Worm (Caenorhabditis elegans) whole organism, young adult: Measurements from ENCODE around the gene cest-13.

Experiments
- F10E7.11 ChIP-seq: sonication (generic microtip); optimal IDR thresholded peaks from 2 replicates; lab custom pipeline; 2017; ENCODE audit warnings: mild to moderate bottlenecking, missing genetic modification characterization, moderate library complexity, missing compliant biosample characterization
- F33H1.4 ChIP-seq: fragments of 200-800 bp; sonication (Bioruptor generic); IDR thresholded peaks from 2 replicates; pipeline ENCODE4 v1.3.6; 2022; ENCODE audit warnings: missing genetic modification reagents, missing genetic modification characterization, missing compliant biosample characterization
- K12H6.12 ChIP-seq: fragments of 200-800 bp; sonication (Bioruptor generic); optimal IDR thresholded peaks from 2 replicates; lab custom pipeline; 2018; ENCODE audit warnings: mild to moderate bottlenecking, missing genetic modification characterization, missing compliant biosample characterization
- T07F8.4 ChIP-seq: sonication (generic microtip); optimal IDR thresholded peaks from 2 replicates; lab custom pipeline; 2016; ENCODE audit warnings: mild to moderate bottlenecking, missing genetic modification characterization, moderate library complexity, missing compliant biosample characterization
- ZK185.1 ChIP-seq: sonication (generic microtip); optimal IDR thresholded peaks from 2 replicates; lab custom pipeline; 2016; ENCODE audit warnings: mild to moderate bottlenecking, missing genetic modification characterization, missing compliant biosample characterization; ENCODE audit not compliant: poor library complexity, severe bottlenecking
- aptf-3 ChIP-seq: fragments of 200-800 bp; sonication (Bioruptor generic); IDR thresholded peaks from 2 replicates; pipeline ENCODE4 v1.3.6; 2022; ENCODE audit warnings: missing genetic modification characterization, missing compliant biosample characterization
- atf-7 ChIP-seq: sonication (generic microtip); optimal IDR thresholded peaks from 2 replicates; lab custom pipeline; 2017; ENCODE audit warnings: mild to moderate bottlenecking, missing genetic modification characterization, missing compliant biosample characterization
- cebp-1 ChIP-seq, 2 experiments: fragments of 200-800 bp in 1 of 2; sonication (Bioruptor generic) in 1 of 2; sonication (generic microtip) in 1 of 2; IDR thresholded peaks in 1 of 2; optimal IDR thresholded peaks in 1 of 2; 2 replicates each; pipeline versions ENCODE4 v1.3.6 to Lab custom; 2017 to 2022; ENCODE audit warnings: missing compliant biosample characterization in 2 of 2, missing genetic modification characterization in 2 of 2, mild to moderate bottlenecking in 1 of 2, missing genetic modification reagents in 1 of 2, moderate library complexity in 1 of 2
- ceh-27 ChIP-seq: fragments of 200-800 bp; sonication (Bioruptor generic); optimal IDR thresholded peaks from 2 replicates; lab custom pipeline; 2018; ENCODE audit warnings: mild to moderate bottlenecking, missing genetic modification characterization, moderate library complexity, missing compliant biosample characterization
- ceh-58 ChIP-seq: fragments of 200-800 bp; sonication (Bioruptor generic); IDR thresholded peaks from 2 replicates; pipeline ENCODE4 v1.3.6; 2022; ENCODE audit warnings: missing genetic modification characterization, missing compliant biosample characterization
- chd-7 ChIP-seq: sonication (generic microtip); optimal IDR thresholded peaks from 2 replicates; lab custom pipeline; 2016; ENCODE audit warnings: mild to moderate bottlenecking, missing genetic modification characterization, moderate library complexity, missing compliant biosample characterization
- die-1 ChIP-seq: sonication (generic microtip); optimal IDR thresholded peaks from 2 replicates; lab custom pipeline; 2016; ENCODE audit warnings: missing genotype, mild to moderate bottlenecking, missing genetic modification characterization, missing compliant biosample characterization
- egrh-3 ChIP-seq: fragments of 200-800 bp; sonication (Bioruptor generic); IDR thresholded peaks from 2 replicates; pipeline ENCODE4 v1.3.6; 2022; ENCODE audit warnings: missing genetic modification reagents, missing genetic modification characterization, missing compliant biosample characterization
- fkh-3 ChIP-seq: sonication (generic microtip); optimal IDR thresholded peaks from 2 replicates; lab custom pipeline; 2016; ENCODE audit warnings: mild to moderate bottlenecking, missing genetic modification characterization, missing compliant biosample characterization
- him-1 ChIP-seq: sonication (generic microtip); optimal IDR thresholded peaks from 2 replicates; lab custom pipeline; 2016; ENCODE audit warnings: missing genotype, missing genetic modification reagents, missing genetic modification characterization, missing compliant biosample characterization
- hmg-20 ChIP-seq: fragments of 200-800 bp; sonication (Bioruptor generic); IDR thresholded peaks from 2 replicates; pipeline ENCODE4 v1.3.6; 2022; ENCODE audit warnings: missing genetic modification reagents, missing genetic modification characterization, missing compliant biosample characterization
- hsf-1 ChIP-seq: fragments of 200-800 bp; sonication (Bioruptor generic); IDR thresholded peaks from 2 replicates; pipeline ENCODE4 v1.3.6; 2022; ENCODE audit warnings: missing genetic modification reagents, missing genetic modification characterization, missing compliant biosample characterization
- lag-1 ChIP-seq: fragments of 200-800 bp; sonication (Bioruptor generic); IDR thresholded peaks from 2 replicates; pipeline ENCODE4 v1.3.6; 2022; ENCODE audit warnings: missing genetic modification reagents, missing genetic modification characterization, missing compliant biosample characterization
- lin-40 ChIP-seq: sonication (generic microtip); optimal IDR thresholded peaks from 2 replicates; lab custom pipeline; 2016; ENCODE audit warnings: missing genetic modification characterization, mild to moderate bottlenecking, missing compliant biosample characterization, missing genotype, missing genetic modification reagents
- lir-1 ChIP-seq: fragments of 200-800 bp; sonication (Bioruptor generic); conservative IDR thresholded peaks from 2 replicates; pipeline ENCODE4 v1.3.6; 2022; ENCODE audit warnings: missing genetic modification reagents, missing genetic modification characterization, missing compliant biosample characterization
- madf-10 ChIP-seq: sonication (generic microtip); optimal IDR thresholded peaks from 2 replicates; lab custom pipeline; 2016; ENCODE audit warnings: mild to moderate bottlenecking, missing genetic modification characterization, missing compliant biosample characterization
- mes-4 ChIP-seq: sonication (generic microtip); optimal IDR thresholded peaks from 2 replicates; lab custom pipeline; 2016; ENCODE audit warnings: missing genotype, missing genetic modification characterization, missing compliant biosample characterization
- nfya-2 ChIP-seq: fragments of 200-800 bp; sonication (Bioruptor generic); IDR thresholded peaks from 2 replicates; pipeline ENCODE4 v1.3.6; 2022; ENCODE audit warnings: missing genetic modification reagents, missing genetic modification characterization, missing compliant biosample characterization
- nfyb-1 ChIP-seq: fragments of 200-800 bp; sonication (Bioruptor generic); IDR thresholded peaks from 2 replicates; pipeline ENCODE4 v1.3.6; 2022; ENCODE audit warnings: missing genetic modification reagents, missing genetic modification characterization, missing compliant biosample characterization
- nhr-120 ChIP-seq: fragments of 200-800 bp; sonication (Bioruptor generic); IDR thresholded peaks from 2 replicates; pipeline ENCODE4 v1.3.6; 2022; ENCODE audit warnings: missing genetic modification characterization, missing compliant biosample characterization
- nhr-27 ChIP-seq: fragments of 200-800 bp; sonication (Bioruptor generic); optimal IDR thresholded peaks from 2 replicates; lab custom pipeline; 2018; ENCODE audit warnings: mild to moderate bottlenecking, missing genetic modification characterization, moderate library complexity, missing compliant biosample characterization
- nhr-80 ChIP-seq: sonication (generic microtip); optimal IDR thresholded peaks from 2 replicates; lab custom pipeline; 2016; ENCODE audit warnings: missing genetic modification characterization, missing compliant biosample characterization
- nhr-90 ChIP-seq: sonication (generic microtip); optimal IDR thresholded peaks from 2 replicates; lab custom pipeline; 2016; ENCODE audit warnings: missing genotype, mild to moderate bottlenecking, missing genetic modification characterization, missing compliant biosample characterization
- pbrm-1 ChIP-seq: fragments of 200-800 bp; sonication (Bioruptor generic); IDR thresholded peaks from 2 replicates; pipeline ENCODE4 v1.3.6; 2022; ENCODE audit warnings: missing genetic modification reagents, missing genetic modification characterization, missing compliant biosample characterization
- repo-1 ChIP-seq: sonication (generic microtip); optimal IDR thresholded peaks from 2 replicates; lab custom pipeline; 2017; ENCODE audit warnings: mild to moderate bottlenecking, missing genetic modification characterization, missing compliant biosample characterization
- snpc-3.4 ChIP-seq: sonication (generic microtip); optimal IDR thresholded peaks from 2 replicates; lab custom pipeline; 2017; ENCODE audit warnings: missing genetic modification characterization, mild to moderate bottlenecking, missing compliant biosample characterization, antibody characterized with exemption, moderate library complexity, missing genotype, missing genetic modification reagents
- somi-1 ChIP-seq: fragments of 200-800 bp; sonication (Bioruptor generic); optimal IDR thresholded peaks from 2 replicates; lab custom pipeline; 2018; ENCODE audit warnings: mild to moderate bottlenecking, missing genetic modification characterization, missing compliant biosample characterization
- sptf-2 ChIP-seq: fragments of 200-800 bp; sonication (Bioruptor generic); optimal IDR thresholded peaks from 2 replicates; lab custom pipeline; 2018; ENCODE audit warnings: mild to moderate bottlenecking, missing genetic modification characterization, missing compliant biosample characterization
- unc-62 ChIP-seq: fragments of 150-350 bp; optimal IDR thresholded peaks from 2 replicates; lab custom pipeline; 2014; ENCODE audit warnings: missing biosample characterization, missing genetic modification reagents, missing genetic modification characterization
- xnd-1 ChIP-seq: sonication (generic microtip); optimal IDR thresholded peaks from 2 replicates; lab custom pipeline; 2016; ENCODE audit warnings: missing genotype, missing genetic modification reagents, missing genetic modification characterization, missing compliant biosample characterization
- zfh-2 ChIP-seq: fragments of 200-800 bp; sonication (Bioruptor generic); conservative IDR thresholded peaks from 2 replicates; pipeline ENCODE4 v1.3.6; 2022; ENCODE audit warnings: missing genetic modification reagents, missing genetic modification characterization, missing compliant biosample characterization
- ztf-22 ChIP-seq: fragments of 200-800 bp; sonication (Bioruptor generic); optimal IDR thresholded peaks from 2 replicates; lab custom pipeline; 2018; ENCODE audit warnings: mild to moderate bottlenecking, missing genetic modification characterization, moderate library complexity, missing compliant biosample characterization
- ztf-26 ChIP-seq: sonication (generic microtip); optimal IDR thresholded peaks from 2 replicates; lab custom pipeline; 2017; ENCODE audit warnings: missing genetic modification characterization, missing compliant biosample characterization

Gene cest-13

DNA sequence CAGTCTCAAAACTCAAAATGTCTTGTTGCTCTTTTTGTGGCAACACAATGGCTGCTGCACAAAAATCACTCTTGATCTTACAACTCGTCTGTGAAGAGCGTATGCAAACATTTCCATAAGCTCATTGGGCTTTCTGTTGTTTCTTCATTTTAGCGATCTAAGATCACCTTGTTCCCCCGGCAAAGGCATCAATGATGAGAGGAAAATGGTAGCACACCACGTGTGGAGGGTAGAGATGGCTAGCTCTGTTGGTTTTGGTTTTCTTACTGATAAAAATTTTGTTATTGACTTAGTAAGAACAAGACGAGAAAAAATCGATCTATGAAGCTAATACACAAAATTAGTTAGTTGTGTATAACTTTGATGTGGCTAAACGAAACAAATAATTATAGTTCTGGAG is 12.0 kb upstream of the cest-13 start:
- TF ChIP-seq nhr-80 (tag; lab: Kevin White, UChicago) (peak; percentile 34), ZK185.1 (tag; lab: Kevin White, UChicago) (no peak), unc-62 (GFP tag; lab: Kevin White, UChicago) (no peak)

- TF ChIP-seq nhr-80 (tag; lab: Kevin White, UChicago) (peak; percentile 15), lin-40 (tag; lab: Kevin White, UChicago) (no peak)
These were observed 7.0 kb upstream of the cest-13 start for ce11 chrX:13752822-13753581.

DNA sequence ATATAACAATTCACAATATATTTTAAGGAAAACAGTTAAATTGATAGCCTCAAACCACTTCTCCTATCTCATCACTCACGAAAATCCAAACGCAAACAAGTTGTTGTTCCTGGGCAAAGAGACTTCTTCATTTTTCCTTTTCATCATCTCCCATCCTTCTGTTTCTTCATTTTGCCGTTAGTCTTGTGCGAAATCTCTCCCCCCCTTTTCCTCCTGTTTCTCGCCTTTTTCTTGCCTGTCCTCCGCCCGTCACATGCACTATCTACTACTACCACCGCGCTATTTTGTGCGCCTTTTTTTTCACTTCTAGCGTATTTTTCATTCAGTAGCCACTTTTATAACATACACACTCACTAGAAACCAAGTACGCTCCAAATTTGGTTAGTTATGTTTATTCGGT is 5.5 kb upstream of the cest-13 start:
- TF ChIP-seq lin-40 (tag; lab: Kevin White, UChicago) (peak; percentile 16), cebp-1 (GFP tag; IDR thresholded peaks at IDR 0.05; lab: Robert Waterston, UW) (no peak), cebp-1 (tag; optimal IDR thresholded peaks at IDR 0.05; lab: Kevin White, UChicago) (peak; percentile 46), madf-10 (no peak), ceh-27 (peak; percentile 25), lir-1 (GFP tag; lab: Robert Waterston, UW) (no peak), hmg-20 (GFP tag; lab: Robert Waterston, UW) (no peak), lag-1 (0 out of 2 replicates have a peak, but pooled peaks have one; percentile 20), nhr-120 (GFP tag; lab: Robert Waterston, UW) (no peak), F10E7.11 (no peak), die-1 (no peak), him-1 (tag; lab: Kevin White, UChicago) (no peak)

DNA sequence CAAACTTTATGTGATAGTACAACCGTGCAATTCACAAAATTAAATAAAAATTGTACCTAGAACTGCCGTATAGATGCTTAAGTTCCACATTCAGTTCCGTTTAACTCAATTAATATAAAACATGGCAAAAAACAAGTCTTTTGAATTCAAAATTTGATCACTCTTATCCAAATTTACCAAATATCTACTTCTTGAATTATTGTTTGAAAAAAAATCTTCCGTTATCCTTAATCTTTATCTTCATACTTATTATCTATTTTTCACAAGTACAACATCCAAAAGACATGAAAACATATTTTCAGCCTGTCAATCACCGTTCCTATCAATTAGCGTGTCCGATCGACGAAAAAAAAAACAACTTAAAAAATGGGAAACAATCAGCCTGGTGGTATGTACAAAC is 4.6 kb upstream of the cest-13 start, which contains the start of gene aakb-1:
TSS of gene aakb-1 (plus strand) at position 301 of the 400 bp plus-strand sequence.
- TF ChIP-seq fkh-3 (tag; lab: Kevin White, UChicago) = no peak
- TF ChIP-seq ztf-26 (tag; lab: Kevin White, UChicago) = no peak
- TF ChIP-seq ceh-58 = no peak
- no peak for TF ChIP-seq aptf-3 (GFP tag; lab: Robert Waterston, UW)
- TF ChIP-seq zfh-2 (GFP tag; lab: Robert Waterston, UW) = no peak
- TF ChIP-seq nfya-2 = no peak
- TF ChIP-seq K12H6.12 (tag; lab: Kevin White, UChicago) = no peak

- TF ChIP-seq nhr-80 (tag; lab: Kevin White, UChicago) (peak; percentile 62), hsf-1 (GFP tag; lab: Robert Waterston, UW) (no peak), mes-4 (tag; lab: Kevin White, UChicago) (no peak), xnd-1 (tag; lab: Kevin White, UChicago) (no peak), unc-62 (GFP tag; lab: Kevin White, UChicago) (peak; percentile 95), pbrm-1 (no peak), ztf-22 (peak; percentile 9), F33H1.4 (GFP tag; lab: Robert Waterston, UW) (no peak), egrh-3 (GFP tag; lab: Robert Waterston, UW) (no peak)
- TF ChIP-seq, all 124 proteins: peak for 3
These were observed 7.2 kb downstream of the cest-13 start for ce11 chrX:13767282-13767681.

DNA sequence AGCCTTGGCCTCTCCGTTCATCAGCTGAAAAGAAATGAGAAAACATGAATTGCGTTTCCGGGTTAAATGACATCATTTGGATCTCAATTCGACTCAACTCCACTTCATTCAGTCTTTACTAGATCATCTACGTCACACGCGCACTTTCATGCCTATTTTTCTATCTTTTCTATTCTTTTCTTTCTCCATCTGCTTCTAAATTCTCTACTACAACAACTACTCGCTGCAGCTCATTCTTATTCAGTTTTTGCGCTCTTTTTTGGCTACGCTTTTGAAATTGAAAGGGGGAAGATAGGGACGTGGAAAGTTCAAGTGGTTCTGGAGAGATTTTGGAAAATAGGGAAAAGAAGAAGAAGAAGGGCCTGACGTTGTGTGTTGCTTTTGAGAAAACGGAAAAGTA is 8.5 kb downstream of the cest-13 start:
- TF ChIP-seq nfyb-1 (0 out of 2 replicates have a peak, but pooled peaks have one; percentile 34), K12H6.12 (tag; lab: Kevin White, UChicago) (peak; percentile 63), nhr-90 (tag; lab: Kevin White, UChicago) (no peak), T07F8.4 (tag; lab: Kevin White, UChicago) (no peak), somi-1 (peak; percentile 21), nhr-27 (tag; lab: Kevin White, UChicago) (no peak), repo-1 (no peak), him-1 (tag; lab: Kevin White, UChicago) (no peak), nhr-120 (GFP tag; lab: Robert Waterston, UW) (no peak), sptf-2 (GFP tag; lab: Kevin White, UChicago) (no peak), atf-7 (tag; lab: Kevin White, UChicago) (peak; percentile 58), chd-7 (tag; lab: Kevin White, UChicago) (peak; percentile 7), mes-4 (tag; lab: Kevin White, UChicago) (no peak), snpc-3.4 (tag; lab: Kevin White, UChicago) (no peak), lin-40 (tag; lab: Kevin White, UChicago) (peak; percentile 40), F10E7.11 (no peak)
